Worm (Caenorhabditis elegans) whole organism, late embryonic: ENCODE measurements around the gene F46H5.11.

Source experiments
- C38D4.7 ChIP-seq: fragments of 200-800 bp; sonication (Bioruptor generic); optimal IDR thresholded peaks from 2 replicates; lab custom pipeline; 2018; ENCODE audit warnings: mild to moderate bottlenecking, missing genetic modification characterization, moderate library complexity, missing compliant biosample characterization
- T23F11.4 ChIP-seq: fragments of 200-800 bp; sonication (Bioruptor generic); optimal IDR thresholded peaks from 2 replicates; lab custom pipeline; 2018; ENCODE audit warnings: mild to moderate bottlenecking, missing genetic modification characterization, missing compliant biosample characterization
- ceh-14 ChIP-seq: sonication (generic microtip); optimal IDR thresholded peaks from 2 replicates; lab custom pipeline; 2016; ENCODE audit warnings: missing genotype, missing genetic modification characterization, missing compliant biosample characterization
- ceh-24 ChIP-seq: sonication (generic microtip); optimal IDR thresholded peaks from 2 replicates; lab custom pipeline; 2016; ENCODE audit warnings: mild to moderate bottlenecking, missing genetic modification characterization, missing compliant biosample characterization
- ceh-34 ChIP-seq: sonication (generic microtip); optimal IDR thresholded peaks from 2 replicates; lab custom pipeline; 2016; ENCODE audit warnings: mild to moderate bottlenecking, missing genetic modification characterization, missing compliant biosample characterization
- ceh-45 ChIP-seq: fragments of 200-800 bp; sonication (Bioruptor generic); IDR thresholded peaks from 2 replicates; pipeline ENCODE4 v1.3.6; 2022; ENCODE audit warnings: missing genetic modification reagents, missing genetic modification characterization, missing compliant biosample characterization
- ceh-48 ChIP-seq: sonication (generic microtip); optimal IDR thresholded peaks from 2 replicates; lab custom pipeline; 2016; ENCODE audit warnings: missing genetic modification characterization, inconsistent platforms, missing compliant biosample characterization
- ceh-6 ChIP-seq: fragments of 200-800 bp; sonication (Bioruptor generic); optimal IDR thresholded peaks from 2 replicates; lab custom pipeline; 2018; ENCODE audit warnings: mild to moderate bottlenecking, missing genetic modification characterization, missing compliant biosample characterization
- ceh-9 ChIP-seq: sonication (generic microtip); optimal IDR thresholded peaks from 2 replicates; lab custom pipeline; 2016; ENCODE audit warnings: mild to moderate bottlenecking, missing genetic modification characterization, inconsistent platforms, missing compliant biosample characterization
- dmd-4 ChIP-seq: sonication (generic microtip); optimal IDR thresholded peaks from 2 replicates; lab custom pipeline; 2016; ENCODE audit warnings: borderline replicate concordance, missing genetic modification characterization, missing compliant biosample characterization
- dve-1 ChIP-seq: sonication (generic microtip); optimal IDR thresholded peaks from 2 replicates; lab custom pipeline; 2017; ENCODE audit warnings: antibody characterized with exemption, mild to moderate bottlenecking, missing genetic modification characterization, missing compliant biosample characterization
- fax-1 ChIP-seq: sonication (generic microtip); optimal IDR thresholded peaks from 2 replicates; lab custom pipeline; 2016; ENCODE audit warnings: missing genotype, missing genetic modification characterization, missing compliant biosample characterization
- fkh-10 ChIP-seq: fragments of 150-350 bp; optimal IDR thresholded peaks from 2 replicates; lab custom pipeline; 2014; ENCODE audit warnings: missing biosample characterization, missing genetic modification reagents, missing genetic modification characterization
- fkh-6 ChIP-seq: sonication (generic microtip); optimal IDR thresholded peaks from 2 replicates; lab custom pipeline; 2016; ENCODE audit warnings: missing genetic modification characterization, missing compliant biosample characterization
- gmeb-2 ChIP-seq: sonication (generic microtip); optimal IDR thresholded peaks from 2 replicates; lab custom pipeline; 2016; ENCODE audit warnings: missing genetic modification characterization, inconsistent platforms, missing compliant biosample characterization
- hlh-13 ChIP-seq: fragments of 200-800 bp; sonication (Bioruptor generic); optimal IDR thresholded peaks from 2 replicates; lab custom pipeline; 2018; ENCODE audit warnings: mild to moderate bottlenecking, missing genetic modification characterization, missing compliant biosample characterization
- hlh-6 ChIP-seq: sonication (generic microtip); optimal IDR thresholded peaks from 2 replicates; lab custom pipeline; 2016; ENCODE audit warnings: missing genotype, missing genetic modification characterization, missing compliant biosample characterization
- hlh-8 ChIP-seq: sonication (generic microtip); optimal IDR thresholded peaks from 2 replicates; lab custom pipeline; 2016; ENCODE audit warnings: missing genotype, missing genetic modification characterization, missing compliant biosample characterization
- mec-3 ChIP-seq: sonication (generic microtip); optimal IDR thresholded peaks from 2 replicates; lab custom pipeline; 2016; ENCODE audit warnings: borderline replicate concordance, missing genetic modification characterization, missing compliant biosample characterization
- nfya-1 ChIP-seq: sonication (generic microtip); optimal IDR thresholded peaks from 2 replicates; lab custom pipeline; 2017; ENCODE audit warnings: missing genetic modification characterization, mild to moderate bottlenecking, missing compliant biosample characterization, antibody characterized with exemption, moderate library complexity
- npax-4 ChIP-seq: sonication (generic microtip); optimal IDR thresholded peaks from 2 replicates; lab custom pipeline; 2016; ENCODE audit warnings: missing genetic modification characterization, missing compliant biosample characterization
- odd-2 ChIP-seq: sonication (generic microtip); optimal IDR thresholded peaks from 2 replicates; lab custom pipeline; 2017; ENCODE audit warnings: antibody characterized with exemption, mild to moderate bottlenecking, missing genetic modification characterization, missing compliant biosample characterization
- pat-9 ChIP-seq: fragments of 200-800 bp; sonication (Bioruptor generic); optimal IDR thresholded peaks from 2 replicates; lab custom pipeline; 2018; ENCODE audit warnings: mild to moderate bottlenecking, missing genetic modification characterization, moderate library complexity, missing compliant biosample characterization
- rnt-1 ChIP-seq: sonication (generic microtip); optimal IDR thresholded peaks from 2 replicates; lab custom pipeline; 2016; ENCODE audit warnings: missing genetic modification characterization, missing compliant biosample characterization
- sox-2 ChIP-seq: fragments of 200-800 bp; sonication (Bioruptor generic); IDR thresholded peaks from 2 replicates; pipeline ENCODE4 v1.3.6; 2022; ENCODE audit warnings: missing genetic modification reagents, missing genetic modification characterization, missing compliant biosample characterization
- syd-9 ChIP-seq: sonication (generic microtip); optimal IDR thresholded peaks from 2 replicates; lab custom pipeline; 2016; ENCODE audit warnings: mild to moderate bottlenecking, missing genetic modification characterization, moderate library complexity, missing compliant biosample characterization
- tbx-2 ChIP-seq: sonication (generic microtip); optimal IDR thresholded peaks from 2 replicates; lab custom pipeline; 2016; ENCODE audit warnings: missing genetic modification characterization, missing compliant biosample characterization
- tbx-7 ChIP-seq: sonication (generic microtip); optimal IDR thresholded peaks from 2 replicates; lab custom pipeline; 2016; ENCODE audit warnings: missing genotype, missing genetic modification characterization, missing compliant biosample characterization
- ttx-3 ChIP-seq: sonication (generic microtip); optimal IDR thresholded peaks from 2 replicates; lab custom pipeline; 2016; ENCODE audit warnings: missing genetic modification reagents, missing genetic modification characterization, missing compliant biosample characterization
- unc-3 ChIP-seq, 2 experiments: fragments of 200-800 bp in 1 of 2; sonication (Bioruptor generic) in 1 of 2; sonication (generic microtip) in 1 of 2; conservative IDR thresholded peaks in 1 of 2; optimal IDR thresholded peaks in 1 of 2; 2 replicates each; pipeline versions ENCODE4 v1.3.6 to Lab custom; 2016 to 2022; ENCODE audit warnings: missing compliant biosample characterization in 2 of 2, missing genetic modification characterization in 2 of 2, missing genetic modification reagents in 1 of 2
- unc-42 ChIP-seq: sonication (generic microtip); optimal IDR thresholded peaks from 2 replicates; lab custom pipeline; 2016; ENCODE audit warnings: missing genotype, missing genetic modification characterization, missing compliant biosample characterization
- unc-55 ChIP-seq: sonication (generic microtip); optimal IDR thresholded peaks from 2 replicates; lab custom pipeline; 2017; ENCODE audit warnings: missing biosample characterization, missing genetic modification reagents, missing genetic modification characterization

Gene F46H5.11

DNA sequence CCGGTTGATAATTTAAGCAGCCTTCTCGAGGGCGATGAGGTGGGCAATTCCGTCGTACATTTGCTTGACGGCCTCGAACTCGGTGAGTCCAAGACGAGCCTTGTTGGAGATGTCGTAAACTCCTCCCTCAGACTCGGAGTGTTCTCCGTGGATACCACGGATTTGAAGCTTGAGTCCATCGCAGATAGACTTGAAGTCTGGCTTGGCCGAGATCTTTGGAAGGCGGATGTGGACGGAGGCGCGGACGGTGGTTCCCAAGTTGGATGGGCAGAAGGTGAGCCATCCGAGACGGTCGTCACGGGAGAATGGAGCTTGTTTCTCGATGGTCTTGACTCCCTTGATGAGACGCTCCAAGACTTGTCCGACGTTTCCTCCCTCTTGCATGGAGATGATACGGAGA, 41.0 kb downstream of the F46H5.11 start:
- TF ChIP-seq C38D4.7 (GFP tag; lab: Kevin White, UChicago) = no peak
- no peak for TF ChIP-seq npax-4
- no peak for TF ChIP-seq odd-2 (tag; lab: Kevin White, UChicago)
- TF ChIP-seq ceh-45 (GFP tag; lab: Robert Waterston, UW) = no peak
- TF ChIP-seq dve-1 (tag; lab: Kevin White, UChicago) = no peak

DNA sequence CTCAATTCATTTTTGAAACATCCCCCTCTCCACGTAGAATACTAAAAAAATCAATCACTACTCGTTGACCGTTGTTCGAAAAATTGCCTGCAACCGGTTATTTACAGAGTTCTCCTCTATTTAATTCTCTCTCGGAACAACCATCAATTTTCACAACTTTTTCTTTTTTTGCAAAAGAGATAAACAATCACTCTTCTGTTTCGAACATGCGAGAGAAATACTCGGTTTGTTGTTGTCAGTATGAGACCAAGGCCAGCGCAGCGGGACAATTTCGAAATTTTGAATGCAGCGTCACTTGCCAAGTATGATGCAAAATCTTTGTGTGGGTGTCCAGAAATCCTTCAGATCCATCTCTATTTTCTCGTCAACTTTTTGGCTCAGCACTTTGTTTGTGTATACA, 41.5 kb downstream of the F46H5.11 start:
- TF ChIP-seq sox-2 (GFP tag; lab: Robert Waterston, UW) = no peak
- TF ChIP-seq rnt-1 (tag; lab: Kevin White, UChicago) = no peak
- TF ChIP-seq fkh-10 (GFP tag; lab: Kevin White, UChicago) = no peak
- TF ChIP-seq pat-9 (tag; lab: Kevin White, UChicago) = no peak
- no peak for TF ChIP-seq unc-42 (tag; lab: Kevin White, UChicago)
- TF ChIP-seq dmd-4 = no peak
- TF ChIP-seq, all 69 proteins: peak for 0

DNA sequence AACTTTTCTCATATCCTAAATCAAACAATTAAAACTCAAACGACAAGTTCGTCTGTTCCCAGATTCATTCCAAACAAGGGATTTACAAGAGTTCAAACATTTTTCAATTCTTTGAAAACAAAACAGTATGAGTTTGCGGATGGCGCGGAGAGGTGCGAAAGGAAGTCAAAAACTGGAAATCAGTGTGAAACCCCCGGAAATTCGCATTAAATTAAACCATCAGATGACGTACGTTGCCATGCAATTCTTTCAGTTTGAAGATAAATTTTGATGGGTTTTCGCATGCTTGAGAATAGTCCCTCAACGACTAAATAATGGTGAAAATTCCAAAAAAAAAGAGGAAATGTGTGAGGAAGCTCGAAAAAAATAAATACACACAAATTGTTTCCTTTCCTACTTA, 42.5 kb downstream of the F46H5.11 start:
- TF ChIP-seq gmeb-2 (tag; lab: Kevin White, UChicago) (no peak), dmd-4 (no peak), T23F11.4 (GFP tag; lab: Kevin White, UChicago) (no peak), ttx-3 (tag; lab: Kevin White, UChicago) (no peak), ceh-24 (tag; lab: Kevin White, UChicago) (no peak), ceh-34 (no peak), sox-2 (GFP tag; lab: Robert Waterston, UW) (no peak), fkh-6 (no peak)

DNA sequence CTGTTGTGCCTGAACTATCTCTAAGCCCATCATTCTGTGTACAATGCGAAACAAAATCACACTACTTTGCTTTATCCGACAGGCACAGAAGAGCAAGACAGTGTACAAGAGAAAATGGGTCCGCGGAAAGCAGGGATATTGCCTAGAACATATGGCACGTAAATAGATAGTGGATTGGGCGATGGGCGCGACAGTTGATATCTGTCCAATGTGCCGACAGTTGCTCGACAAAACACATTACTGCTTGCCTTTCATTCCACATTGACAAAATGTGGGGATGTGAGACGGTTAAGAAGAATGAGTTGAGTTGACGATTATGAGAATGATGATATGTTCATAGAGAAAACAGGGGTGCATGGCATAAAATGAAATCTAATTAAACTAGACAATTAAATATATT, 46.8 kb downstream of the F46H5.11 start:
- TF ChIP-seq hlh-8 (tag; lab: Kevin White, UChicago) (no peak), C38D4.7 (GFP tag; lab: Kevin White, UChicago) (no peak), unc-55 (GFP tag; lab: Kevin White, UChicago) (peak; percentile 17), tbx-2 (tag; lab: Kevin White, UChicago) (no peak), ceh-14 (tag; lab: Kevin White, UChicago) (no peak), tbx-7 (tag; lab: Kevin White, UChicago) (no peak), nfya-1 (no peak), ceh-9 (tag; lab: Kevin White, UChicago) (no peak), unc-42 (tag; lab: Kevin White, UChicago) (no peak), hlh-6 (no peak), fax-1 (tag; lab: Kevin White, UChicago) (no peak), dve-1 (tag; lab: Kevin White, UChicago) (no peak), unc-3 (GFP tag; conservative IDR thresholded peaks at IDR 0.05; lab: Robert Waterston, UW) (0 out of 2 replicates have a peak, but pooled peaks have one; percentile 0), unc-3 (tag; optimal IDR thresholded peaks at IDR 0.05; lab: Kevin White, UChicago) (no peak), dmd-4 (no peak)
- TF ChIP-seq, all 69 proteins: peak for 2

DNA sequence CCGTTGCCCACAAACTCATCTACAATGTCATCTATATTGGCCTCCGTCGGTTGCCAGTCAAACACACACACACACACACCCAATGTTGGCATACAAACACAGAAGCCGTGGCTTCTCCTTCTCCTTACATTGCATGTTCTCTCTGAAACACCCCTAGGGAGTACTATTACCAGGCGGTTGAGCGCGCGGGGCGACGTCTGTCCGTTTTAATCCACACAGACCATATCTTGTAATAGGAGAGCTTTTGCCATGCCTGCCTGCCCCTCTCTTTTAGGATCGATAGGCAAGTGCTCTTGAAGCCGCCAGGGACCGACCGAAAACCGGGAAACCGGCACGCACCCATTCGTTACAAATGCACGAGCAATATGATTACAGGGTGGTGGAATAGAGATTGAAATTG, 47.4 kb downstream of the F46H5.11 start:
- TF ChIP-seq ceh-6 (GFP tag; lab: Kevin White, UChicago) (peak; percentile 45), unc-3 (GFP tag; conservative IDR thresholded peaks at IDR 0.05; lab: Robert Waterston, UW) (0 out of 2 replicates have a peak, but pooled peaks have one; percentile 12), unc-3 (tag; optimal IDR thresholded peaks at IDR 0.05; lab: Kevin White, UChicago) (no peak), ceh-34 (peak; percentile 56), hlh-6 (no peak), hlh-13 (GFP tag; lab: Kevin White, UChicago) (no peak), ceh-48 (tag; lab: Kevin White, UChicago) (peak; percentile 42), syd-9 (tag; lab: Kevin White, UChicago) (peak; percentile 57), mec-3 (tag; lab: Kevin White, UChicago) (peak; percentile 22)
- TF ChIP-seq, all 69 proteins: peak for 6
